Worm (Caenorhabditis elegans) whole organism, L3 larva: Measurements from ENCODE around the gene ntl-11.

Experiments
- R02D3.7 ChIP-seq: fragments of 150-350 bp; optimal IDR thresholded peaks from 2 replicates; lab custom pipeline; 2014; ENCODE audit warnings: missing biosample characterization, missing genetic modification characterization
- ama-1 ChIP-seq: fragments of 150-350 bp; optimal IDR thresholded peaks from 2 replicates; lab custom pipeline; 2018
- ceh-82 ChIP-seq: fragments of 150-350 bp; optimal IDR thresholded peaks from 2 replicates; lab custom pipeline; 2014; ENCODE audit warnings: missing biosample characterization, missing genetic modification characterization
- egl-27 ChIP-seq: sonication (generic microtip); optimal IDR thresholded peaks from 4 replicates; lab custom pipeline; 2017; ENCODE audit warnings: missing biosample characterization, missing genetic modification reagents, missing genetic modification characterization
- fkh-10 ChIP-seq: sonication (generic microtip); optimal IDR thresholded peaks from 2 replicates; lab custom pipeline; 2017; ENCODE audit warnings: missing biosample characterization, missing genetic modification reagents, missing genetic modification characterization
- hmg-11 ChIP-seq: sonication (generic microtip); optimal IDR thresholded peaks from 2 replicates; lab custom pipeline; 2016; ENCODE audit warnings: missing genetic modification characterization, missing compliant biosample characterization
- mdl-1 ChIP-seq: fragments of 150-350 bp; optimal IDR thresholded peaks from 2 replicates; lab custom pipeline; 2014; ENCODE audit warnings: missing biosample characterization, missing genetic modification characterization
- nhr-11 ChIP-seq: fragments of 150-350 bp; optimal IDR thresholded peaks from 2 replicates; lab custom pipeline; 2014; ENCODE audit warnings: missing biosample characterization, missing genetic modification characterization
- nhr-77 ChIP-seq: fragments of 150-350 bp; optimal IDR thresholded peaks from 2 replicates; lab custom pipeline; 2014; ENCODE audit warnings: missing biosample characterization, missing genetic modification characterization
- pha-4 ChIP-seq: fragments of 150-350 bp; optimal IDR thresholded peaks from 2 replicates; lab custom pipeline; 2014; ENCODE audit warnings: missing biosample characterization, missing genetic modification reagents, missing genetic modification characterization
- unc-62 ChIP-seq: fragments of 150-350 bp; sonication (generic microtip); optimal IDR thresholded peaks from 4 replicates; lab custom pipeline; 2014; ENCODE audit warnings: missing biosample characterization, missing genetic modification reagents, missing genetic modification characterization
- zag-1 ChIP-seq: fragments of 150-350 bp; optimal IDR thresholded peaks from 2 replicates; lab custom pipeline; 2014; ENCODE audit warnings: missing biosample characterization, missing genetic modification characterization
- ztf-11 ChIP-seq: fragments of 150-350 bp; optimal IDR thresholded peaks from 2 replicates; lab custom pipeline; 2014; ENCODE audit warnings: missing biosample characterization, missing genetic modification characterization

DNA sequence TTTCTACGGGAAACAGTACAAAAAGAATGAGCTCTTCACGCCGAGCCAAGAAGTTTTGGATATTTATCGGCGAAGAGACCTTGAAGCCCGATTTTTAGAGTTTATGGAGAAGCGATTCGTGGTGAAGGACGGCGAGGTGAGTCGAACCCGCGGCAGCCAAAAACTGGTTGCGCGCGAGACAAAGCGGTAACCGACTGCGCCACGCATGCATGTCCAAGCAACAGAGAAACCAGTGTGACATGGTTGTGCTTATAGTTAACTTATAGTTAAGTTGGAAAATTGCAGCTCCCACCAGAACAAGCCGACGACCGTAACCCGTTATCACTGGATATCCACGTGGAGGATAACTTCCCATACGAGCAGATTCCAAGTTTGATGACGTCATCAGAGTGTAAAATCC lies 5.1 kb upstream of the ntl-11 start:
- TF ChIP-seq ztf-11 (tag; lab: Kevin White, UChicago) (no peak), unc-62 (GFP tag; lab: Kevin White, UChicago) (no peak), R02D3.7 (no peak), nhr-11 (no peak), ama-1 (no peak), zag-1 (tag; lab: Kevin White, UChicago) (no peak), egl-27 (no peak), nhr-77 (tag; lab: Kevin White, UChicago) (no peak), mdl-1 (tag; lab: Kevin White, UChicago) (no peak), hmg-11 (tag; lab: Kevin White, UChicago) (no peak), fkh-10 (GFP tag; lab: Kevin White, UChicago) (no peak), ceh-82 (tag; lab: Kevin White, UChicago) (no peak), pha-4 (peak; percentile 26)
